Fruit fly (Drosophila melanogaster) whole organism, prepupa: Measurements from ENCODE around the gene CG3223.
A peak's percentile ranks its signal among the peaks of the same experiment; 100 is the strongest.
"Not testable (repeated sequence)": the region's sequence is repeated elsewhere in the genome, so short reads cannot be mapped to it uniquely, and the experiment has no call there.

Experiments
- CG10631 ChIP-seq: fragments of 200-800 bp; sonication (Bioruptor generic); optimal IDR thresholded peaks from 2 replicates; lab custom pipeline; 2016; ENCODE audit warnings: missing biosample characterization, missing genetic modification characterization
- CG10669 ChIP-seq: fragments of 200-800 bp; sonication (Bioruptor generic); optimal IDR thresholded peaks from 3 replicates; lab custom pipeline; 2018; ENCODE audit warnings: missing biosample characterization, mild to moderate bottlenecking, missing genetic modification characterization, moderate library complexity
- CG11902 ChIP-seq: fragments of 200-800 bp; sonication (Bioruptor generic); optimal IDR thresholded peaks from 3 replicates; lab custom pipeline; 2016; ENCODE audit warnings: missing biosample characterization, missing genetic modification characterization
- CG3032 ChIP-seq: fragments of 200-800 bp; optimal IDR thresholded peaks from 2 replicates; lab custom pipeline; 2019; ENCODE audit warnings: missing biosample characterization, mild to moderate bottlenecking, missing genetic modification characterization, moderate library complexity
- CG4318 ChIP-seq: fragments of 200-800 bp; sonication (Bioruptor generic); optimal IDR thresholded peaks from 3 replicates; lab custom pipeline; 2017; ENCODE audit warnings: missing biosample characterization, mild to moderate bottlenecking, missing genetic modification characterization
- CG6163 ChIP-seq: fragments of 200-800 bp; sonication (Bioruptor generic); IDR thresholded peaks from 3 replicates; pipeline ENCODE4 v1.3.6; 2022; ENCODE audit warnings: missing biosample characterization, missing genetic modification characterization
- CG6276 ChIP-seq: fragments of 200-800 bp; sonication (Bioruptor generic); optimal IDR thresholded peaks from 2 replicates; lab custom pipeline; 2017; ENCODE audit warnings: missing biosample characterization, mild to moderate bottlenecking, missing genetic modification characterization
- CG7368 ChIP-seq: fragments of 200-800 bp; sonication (Bioruptor generic); optimal IDR thresholded peaks from 3 replicates; lab custom pipeline; 2016; ENCODE audit warnings: missing biosample characterization, missing genetic modification characterization
- CG8632 ChIP-seq: fragments of 200-800 bp; sonication (Bioruptor generic); optimal IDR thresholded peaks from 3 replicates; lab custom pipeline; 2016; ENCODE audit warnings: missing biosample characterization, missing genetic modification characterization
- Eip75B ChIP-seq: fragments of 200-800 bp; sonication (Bioruptor generic); optimal IDR thresholded peaks from 3 replicates; lab custom pipeline; 2016; ENCODE audit warnings: missing biosample characterization, missing genetic modification characterization
- Hr38 ChIP-seq: sonication (Bioruptor generic); optimal IDR thresholded peaks from 2 replicates; lab custom pipeline; 2016; ENCODE audit warnings: missing biosample characterization, missing genetic modification characterization
- Sox102F ChIP-seq: fragments of 200-800 bp; sonication (Bioruptor generic); optimal IDR thresholded peaks from 2 replicates; lab custom pipeline; 2016; ENCODE audit warnings: missing biosample characterization, mild to moderate bottlenecking, missing genetic modification characterization
- cyc ChIP-seq: fragments of 200-800 bp; sonication (Bioruptor generic); optimal IDR thresholded peaks from 3 replicates; lab custom pipeline; 2016; ENCODE audit warnings: missing biosample characterization, missing genetic modification characterization
- esn ChIP-seq: fragments of 200-800 bp; sonication (Bioruptor generic); optimal IDR thresholded peaks from 2 replicates; lab custom pipeline; 2016; ENCODE audit warnings: missing biosample characterization, mild to moderate bottlenecking, missing genetic modification characterization, moderate library complexity
- lz ChIP-seq: fragments of 200-800 bp; sonication (Bioruptor generic); optimal IDR thresholded peaks from 3 replicates; lab custom pipeline; 2016; ENCODE audit warnings: missing biosample characterization, missing genetic modification characterization
- vri ChIP-seq: fragments of 200-800 bp; sonication (Bioruptor generic); optimal IDR thresholded peaks from 3 replicates; lab custom pipeline; 2016; ENCODE audit warnings: missing biosample characterization, mild to moderate bottlenecking, missing genetic modification characterization

Gene CG3223

DNA sequence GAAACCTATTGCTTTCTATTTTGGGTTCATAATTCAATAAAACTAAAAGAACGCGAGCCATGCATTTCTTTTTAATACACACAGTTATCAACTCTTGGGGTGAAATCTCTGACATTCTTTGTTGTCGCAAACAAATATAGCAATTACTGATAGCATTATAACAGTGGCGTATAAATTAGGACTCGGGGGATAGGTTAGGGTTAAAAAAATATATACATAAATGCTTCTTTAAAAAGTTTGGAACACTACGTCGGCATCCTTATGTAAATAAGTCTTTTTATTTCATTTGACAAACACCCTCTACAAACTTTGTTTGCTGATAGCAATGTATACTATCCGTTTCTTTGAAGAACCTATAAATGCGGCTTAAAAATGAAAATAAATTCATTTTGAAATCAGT lies 31.6 kb downstream of the CG3223 start, which contains the start of gene CG43060 (continued):
- peak; percentile 52 for TF ChIP-seq Sox102F (GFP tag; lab: Kevin White, UChicago)
- peak; percentile 4 for TF ChIP-seq CG6276 (GFP tag; lab: Kevin White, UChicago)
- TF ChIP-seq esn = peak; percentile 43
- peak; percentile 10 for TF ChIP-seq Eip75B (GFP tag; lab: Kevin White, UChicago)
- no peak for TF ChIP-seq cyc (GFP tag; lab: Kevin White, UChicago)
- peak; percentile 16 for TF ChIP-seq CG3032
- peak; percentile 15 for TF ChIP-seq CG10669 (GFP tag; lab: Kevin White, UChicago)
- TF ChIP-seq, all 60 proteins: peak for 28

dm6 chr3R:8048867-8049266 lies 39.7 kb downstream of the CG3223 start, which contains the start of gene CG43618:
TSS of gene CG43618 (plus strand) at chr3R:8049167.
- TF ChIP-seq CG10631; lz (GFP tag; lab: Kevin White, UChicago); CG11902 (GFP tag; lab: Kevin White, UChicago): not testable (repeated sequence)

- TF ChIP-seq cyc, vri, CG8632 (GFP tag; lab: Kevin White, UChicago): not testable (repeated sequence)
- TF ChIP-seq, all 60 proteins: peak for 0; not testable (repeated sequence) for 60
Observed at dm6 chr3R:8049373-8049772, 40.2 kb downstream of the CG3223 start, which contains the start of gene CG43061. TSS of gene CG43061 (plus strand) at chr3R:8049673.

- TF ChIP-seq Hr38 (no peak), CG6163 (GFP tag; lab: Robert Waterston, UW) (0 out of 3 replicates have a peak, but pooled peaks have one; percentile 9), CG4318 (GFP tag; lab: Kevin White, UChicago) (no peak), CG7368 (GFP tag; lab: Kevin White, UChicago) (no peak)
Observed at dm6 chr3R:8058984-8059383, 49.8 kb downstream of the CG3223 start, which contains the start of gene mAChR-B. TSS of gene mAChR-B (plus strand) at chr3R:8059284.
